Worm (Caenorhabditis elegans): ENCODE measurements around the gene Y37D8A.3.

DNA sequence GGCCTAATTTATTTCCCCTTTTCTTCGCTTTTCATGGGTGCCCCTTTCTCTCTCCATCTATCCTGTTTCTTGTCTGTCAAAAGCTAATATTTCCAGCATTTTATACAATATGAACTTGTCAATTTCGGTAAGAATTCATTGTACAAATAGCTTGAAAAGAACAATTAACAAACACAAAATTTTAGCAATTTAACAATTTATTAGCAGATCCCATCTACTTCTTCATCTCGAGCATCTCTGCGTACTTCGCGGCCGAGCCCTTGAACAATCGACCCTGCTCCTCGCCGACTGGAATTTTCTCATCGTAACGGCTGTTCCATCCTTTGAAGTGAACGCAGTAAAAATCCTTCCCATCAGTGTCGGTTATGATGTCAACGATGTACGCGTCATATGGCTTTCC, 46.5 kb downstream of the Y37D8A.3 start:
- TF ChIP-seq nhr-28 (tag; optimal IDR thresholded peaks at IDR 0.05) (no peak), zip-8 (tag; optimal IDR thresholded peaks at IDR 0.05) (no peak), ces-1 (GFP tag; optimal IDR thresholded peaks at IDR 0.05) (no peak), unc-39 (tag; optimal IDR thresholded peaks at IDR 0.05) (no peak), nhr-237 (tag; optimal IDR thresholded peaks at IDR 0.05) (no peak), mep-1 (tag; optimal IDR thresholded peaks at IDR 0.05) (no peak)
